Fruit fly (Drosophila melanogaster) whole organism, embryonic: ENCODE results near the gene Cpr64Ab.
A peak's percentile ranks its signal among the peaks of the same experiment; 100 is the strongest.

Experiments used
- ATbp ChIP-seq: fragments of 200-800 bp; sonication (Bioruptor generic); optimal IDR thresholded peaks from 2 replicates; lab custom pipeline; 2017; ENCODE audit warnings: missing biosample characterization, mild to moderate bottlenecking, missing genetic modification characterization, missing genetic modification reagents
- Antp ChIP-seq: fragments of 200-800 bp; sonication (Bioruptor generic); optimal IDR thresholded peaks from 3 replicates; lab custom pipeline; 2016; ENCODE audit warnings: missing biosample characterization, missing genetic modification characterization
- CG11723 ChIP-seq: fragments of 200-800 bp; sonication (Bioruptor generic); optimal IDR thresholded peaks from 2 replicates; lab custom pipeline; 2017; ENCODE audit warnings: missing biosample characterization, mild to moderate bottlenecking, missing genetic modification characterization
- CG12391 ChIP-seq: fragments of 200-800 bp; sonication (Bioruptor generic); optimal IDR thresholded peaks from 3 replicates; lab custom pipeline; 2018; ENCODE audit warnings: missing biosample characterization, mild to moderate bottlenecking, missing genetic modification characterization, moderate library complexity
- CG13894 ChIP-seq: fragments of 200-800 bp; sonication (Bioruptor generic); optimal IDR thresholded peaks from 3 replicates; lab custom pipeline; 2018; ENCODE audit warnings: missing biosample characterization, mild to moderate bottlenecking, missing genetic modification characterization, moderate library complexity
- CG14710 ChIP-seq: fragments of 200-800 bp; sonication (Bioruptor generic); optimal IDR thresholded peaks from 3 replicates; lab custom pipeline; 2019; ENCODE audit warnings: missing biosample characterization, mild to moderate bottlenecking, missing genetic modification characterization, moderate library complexity
- CG15269 ChIP-seq: fragments of 200-800 bp; sonication (Bioruptor generic); optimal IDR thresholded peaks from 2 replicates; lab custom pipeline; 2018; ENCODE audit warnings: missing biosample characterization, mild to moderate bottlenecking, missing genetic modification characterization, moderate library complexity
- CG31441 ChIP-seq: fragments of 200-800 bp; sonication (Bioruptor generic); IDR thresholded peaks from 2 replicates; pipeline ENCODE4 v1.3.6; 2022; ENCODE audit warnings: missing biosample characterization, missing genetic modification characterization
- CG3726 ChIP-seq: fragments of 200-800 bp; sonication (Bioruptor generic); IDR thresholded peaks from 3 replicates; pipeline ENCODE4, ENCODE4 v1.3.6; 2022; ENCODE audit warnings: missing biosample characterization, missing genetic modification characterization
- CG6689 ChIP-seq: fragments of 200-800 bp; sonication (Bioruptor generic); IDR thresholded peaks from 2 replicates; pipeline ENCODE4 v1.3.6; 2022; ENCODE audit warnings: missing biosample characterization, missing genetic modification characterization
- CG7556 ChIP-seq: fragments of 200-800 bp; sonication (Bioruptor generic); optimal IDR thresholded peaks from 2 replicates; lab custom pipeline; 2017; ENCODE audit warnings: missing biosample characterization, mild to moderate bottlenecking, missing genetic modification characterization
- CG7786 ChIP-seq: fragments of 200-800 bp; sonication (Bioruptor generic); optimal IDR thresholded peaks from 2 replicates; lab custom pipeline; 2016; ENCODE audit warnings: missing biosample characterization, missing genetic modification characterization
- CG8388 ChIP-seq: fragments of 200-800 bp; sonication (Bioruptor generic); optimal IDR thresholded peaks from 2 replicates; lab custom pipeline; 2019; ENCODE audit warnings: missing biosample characterization, mild to moderate bottlenecking, missing genetic modification characterization, moderate library complexity
- CG9876 ChIP-seq: fragments of 200-800 bp; sonication (Bioruptor generic); optimal IDR thresholded peaks from 2 replicates; lab custom pipeline; 2016; ENCODE audit warnings: missing biosample characterization, missing genetic modification characterization
- D19B ChIP-seq: fragments of 200-800 bp; sonication (Bioruptor generic); optimal IDR thresholded peaks from 2 replicates; lab custom pipeline; 2017; ENCODE audit warnings: missing biosample characterization, mild to moderate bottlenecking, missing genetic modification characterization
- Hand ChIP-seq: fragments of 200-800 bp; sonication (Bioruptor generic); optimal IDR thresholded peaks from 2 replicates; lab custom pipeline; 2017; ENCODE audit warnings: mild to moderate bottlenecking, missing biosample characterization, missing genetic modification reagents, missing genetic modification characterization
- Hr78 ChIP-seq, 2 experiments: fragments of 200-800 bp in 1 of 2; fragments of >200 bp in 1 of 2; sonication (Bioruptor generic) in 1 of 2; optimal IDR thresholded peaks; 2 replicates each; lab custom pipeline; 2017 to 2019; ENCODE audit warnings: missing biosample characterization in 2 of 2, missing genetic modification characterization in 2 of 2, mild to moderate bottlenecking in 1 of 2, moderate library complexity in 1 of 2
- Lhr ChIP-seq: fragments of 200-800 bp; sonication (Bioruptor generic); optimal IDR thresholded peaks from 3 replicates; lab custom pipeline; 2017; ENCODE audit warnings: mild to moderate bottlenecking, missing biosample characterization, missing genetic modification reagents, missing genetic modification characterization
- Neu2 ChIP-seq: fragments of 200-800 bp; sonication (Bioruptor generic); optimal IDR thresholded peaks from 3 replicates; lab custom pipeline; 2016; ENCODE audit warnings: missing biosample characterization, missing genetic modification characterization, borderline replicate concordance
- Nf-YC ChIP-seq: fragments of 200-800 bp; optimal IDR thresholded peaks from 3 replicates; lab custom pipeline; 2019; ENCODE audit warnings: missing biosample characterization, mild to moderate bottlenecking, missing genetic modification characterization, moderate library complexity
- NfI ChIP-seq: fragments of 200-800 bp; sonication (Bioruptor generic); optimal IDR thresholded peaks from 3 replicates; lab custom pipeline; 2018; ENCODE audit warnings: missing biosample characterization, mild to moderate bottlenecking, missing genetic modification characterization, moderate library complexity
- Oaz ChIP-seq: fragments of 200-800 bp; sonication (Bioruptor generic); IDR thresholded peaks from 2 replicates; pipeline ENCODE4 v1.3.6; 2022; ENCODE audit warnings: missing biosample characterization, missing genetic modification characterization
- Sox100B ChIP-seq: fragments of 200-800 bp; sonication (Bioruptor generic); optimal IDR thresholded peaks from 3 replicates; lab custom pipeline; 2018; ENCODE audit warnings: missing biosample characterization, mild to moderate bottlenecking, missing genetic modification characterization
- amos ChIP-seq: fragments of 200-800 bp; sonication (Bioruptor generic); IDR thresholded peaks from 2 replicates; pipeline ENCODE4 v1.3.6; 2022; ENCODE audit warnings: missing biosample characterization, missing genetic modification characterization; ENCODE audit not compliant: partially characterized antibody
- az2 ChIP-seq: fragments of 200-800 bp; sonication (Bioruptor generic); optimal IDR thresholded peaks from 3 replicates; lab custom pipeline; 2016; ENCODE audit warnings: missing biosample characterization, missing genetic modification characterization
- dm ChIP-seq: fragments of 200-800 bp; sonication (Bioruptor generic); optimal IDR thresholded peaks from 3 replicates; lab custom pipeline; 2016; ENCODE audit warnings: missing biosample characterization, missing genetic modification characterization
- ems ChIP-seq: fragments of 200-800 bp; sonication (Bioruptor generic); optimal IDR thresholded peaks from 3 replicates; lab custom pipeline; 2016; ENCODE audit warnings: missing biosample characterization, missing genetic modification characterization
- fd102C ChIP-seq: fragments of 200-800 bp; sonication (Bioruptor generic); optimal IDR thresholded peaks from 2 replicates; lab custom pipeline; 2018; ENCODE audit warnings: missing biosample characterization, mild to moderate bottlenecking, missing genetic modification characterization, moderate library complexity
- fu2 ChIP-seq: fragments of 200-800 bp; sonication (Bioruptor generic); optimal IDR thresholded peaks from 2 replicates; lab custom pipeline; 2016; ENCODE audit warnings: missing biosample characterization, missing genetic modification characterization
- gce ChIP-seq: fragments of 200-800 bp; sonication (Bioruptor generic); IDR thresholded peaks from 3 replicates; pipeline ENCODE4 v1.3.6; 2022; ENCODE audit warnings: missing biosample characterization, missing genetic modification characterization
- ham ChIP-seq: fragments of 200-800 bp; sonication (Bioruptor generic); IDR thresholded peaks from 2 replicates; pipeline ENCODE4 v1.3.6; 2022; ENCODE audit warnings: missing biosample characterization, missing genetic modification characterization
- hbn ChIP-seq: fragments of 200-800 bp; sonication (Bioruptor generic); IDR thresholded peaks from 2 replicates; pipeline ENCODE4 v1.3.6; 2022; ENCODE audit warnings: missing biosample characterization, missing genetic modification characterization; ENCODE audit not compliant: partially characterized antibody
- her ChIP-seq: fragments of 200-800 bp; sonication (Bioruptor generic); optimal IDR thresholded peaks from 2 replicates; lab custom pipeline; 2016; ENCODE audit warnings: missing biosample characterization, missing genetic modification characterization
- hkb ChIP-seq, 2 experiments: fragments of 200-800 bp in 1 of 2; fragments of >200 bp in 1 of 2; sonication (Bioruptor generic) in 1 of 2; IDR thresholded peaks in 1 of 2; optimal IDR thresholded peaks in 1 of 2; 2 replicates each; pipeline versions ENCODE4 v1.3.6 to Lab custom; 2017 to 2022; ENCODE audit warnings: missing biosample characterization in 1 of 2, missing genetic modification characterization in 1 of 2
- inv ChIP-seq: fragments of 200-800 bp; sonication (Bioruptor generic); IDR thresholded peaks from 2 replicates; pipeline ENCODE4 v1.3.6; 2022; ENCODE audit warnings: missing biosample characterization, missing genetic modification characterization; ENCODE audit not compliant: partially characterized antibody
- mirr ChIP-seq: fragments of 200-800 bp; sonication (Bioruptor generic); optimal IDR thresholded peaks from 3 replicates; lab custom pipeline; 2018; ENCODE audit warnings: missing biosample characterization, mild to moderate bottlenecking, missing genetic modification characterization
- nerfin-1 ChIP-seq: fragments of 200-800 bp; sonication (Bioruptor generic); optimal IDR thresholded peaks from 3 replicates; lab custom pipeline; 2019; ENCODE audit warnings: missing biosample characterization, mild to moderate bottlenecking, missing genetic modification characterization, moderate library complexity
- pita ChIP-seq: fragments of 200-800 bp; sonication (Bioruptor generic); optimal IDR thresholded peaks from 2 replicates; lab custom pipeline; 2017; ENCODE audit warnings: missing biosample characterization, mild to moderate bottlenecking, missing genetic modification characterization
- psq ChIP-seq: fragments of 200-800 bp; sonication (Bioruptor generic); optimal IDR thresholded peaks from 2 replicates; lab custom pipeline; 2017; ENCODE audit warnings: missing biosample characterization, missing genetic modification characterization
- sc ChIP-seq, 3 experiments: fragments of >200 bp in 2 of 3; fragments of 200-800 bp in 1 of 3; sonication (Bioruptor generic) in 1 of 3; optimal IDR thresholded peaks; 2 replicates in 2 of 3; 3 replicates in 1 of 3; lab custom pipeline; 2017; ENCODE audit warnings: mild to moderate bottlenecking in 1 of 3, missing biosample characterization in 1 of 3, missing genetic modification characterization in 1 of 3, missing genetic modification reagents in 1 of 3
- schlank ChIP-seq: fragments of 200-800 bp; sonication (Bioruptor generic); optimal IDR thresholded peaks from 2 replicates; lab custom pipeline; 2018; ENCODE audit warnings: missing biosample characterization, mild to moderate bottlenecking, missing genetic modification characterization
- sd ChIP-seq: fragments of 200-800 bp; sonication (Bioruptor generic); optimal IDR thresholded peaks from 3 replicates; lab custom pipeline; 2018; ENCODE audit warnings: missing biosample characterization, mild to moderate bottlenecking, missing genetic modification characterization, moderate library complexity
- tap ChIP-seq: fragments of 200-800 bp; optimal IDR thresholded peaks from 3 replicates; lab custom pipeline; 2019; ENCODE audit warnings: missing biosample characterization, mild to moderate bottlenecking, missing genetic modification characterization, moderate library complexity
- tll ChIP-seq, 2 experiments: fragments of 200-800 bp in 1 of 2; fragments of >200 bp in 1 of 2; sonication (Bioruptor generic) in 1 of 2; optimal IDR thresholded peaks; 2 replicates each; lab custom pipeline; 2017 to 2019; ENCODE audit warnings: missing biosample characterization in 2 of 2, missing genetic modification characterization in 2 of 2, mild to moderate bottlenecking in 1 of 2, moderate library complexity in 1 of 2
- ttk ChIP-seq: fragments of 200-800 bp; sonication (Bioruptor generic); IDR thresholded peaks from 2 replicates; pipeline ENCODE4 v2.1.2; 2022; ENCODE audit warnings: missing biosample characterization, missing genetic modification characterization

Gene Cpr64Ab

dm6 chr3L:4239442-4240322 lies 28.3 kb upstream of the Cpr64Ab start, which contains the start of gene Sqor (continued):
- TF ChIP-seq CG3726 (GFP tag; lab: Robert Waterston, UW) (peak; percentile 76; the same call in 2 of the 3 replicates), az2 (peak; percentile 72), tll (GFP tag; optimal IDR thresholded peaks at IDR 0.05; lab: Kevin White, UChicago) (no peak), CG11723 (GFP tag; lab: Kevin White, UChicago) (peak; percentile 82), schlank (peak; percentile 76), sd (tag; lab: Kevin White, UChicago) (peak; percentile 80), psq (GFP tag; lab: Kevin White, UChicago) (peak; percentile 38), CG8388 (peak; percentile 68), CG15269 (tag; lab: Kevin White, UChicago) (peak; percentile 92), gce (GFP tag; lab: Robert Waterston, UW) (peak; percentile 55; the same call in 1 of the 3 replicates), CG14710 (tag; lab: Kevin White, UChicago) (peak; percentile 21), sc (optimal IDR thresholded peaks at IDR 0.05; lab: Kevin White, UChicago) (no peak), sc (GFP tag; optimal IDR thresholded peaks at IDR 0.05; lab: Kevin White, UChicago) (no peak), her (peak; percentile 86), CG13894 (tag; lab: Kevin White, UChicago) (peak; percentile 85), hbn (GFP tag; lab: Robert Waterston, UW) (no peak), CG7786 (peak; percentile 89), Sox100B (GFP tag; lab: Kevin White, UChicago) (no peak), ham (GFP tag; lab: Robert Waterston, UW) (peak; percentile 70; the same call in 1 of the 2 replicates), Lhr (GFP tag; lab: Kevin White, UChicago) (peak; percentile 28), dm (GFP tag; lab: Kevin White, UChicago) (peak; percentile 74), NfI (GFP tag; lab: Kevin White, UChicago) (peak; percentile 92), pita (no peak), fu2 (GFP tag; lab: Kevin White, UChicago) (peak; percentile 90), CG7556 (GFP tag; lab: Kevin White, UChicago) (peak; percentile 95), CG6689 (peak; percentile 75), CG12391 (peak; percentile 84), Oaz (GFP tag; lab: Robert Waterston, UW) (peak; percentile 72), Hr78 (GFP tag; optimal IDR thresholded peaks at IDR 0.05; lab: Kevin White, UChicago) (peak in 1 of 2 experiments; percentile 50), amos (GFP tag; lab: Robert Waterston, UW) (peak; percentile 36; the same call in 1 of the 2 replicates), tap (tag; lab: Kevin White, UChicago) (peak; percentile 82), Antp (GFP tag; lab: Kevin White, UChicago) (peak; percentile 91), fd102C (GFP tag; lab: Kevin White, UChicago) (no peak), CG31441 (peak; percentile 76), D19B (GFP tag; lab: Kevin White, UChicago) (peak; percentile 82), CG9876 (GFP tag; lab: Kevin White, UChicago) (peak; percentile 88), mirr (no peak), inv (GFP tag; lab: Robert Waterston, UW) (no peak), hkb (optimal IDR thresholded peaks at IDR 0.05; lab: Kevin White, UChicago) (no peak), hkb (GFP tag; IDR thresholded peaks at IDR 0.05; lab: Robert Waterston, UW) (peak; percentile 85), Hand (GFP tag; lab: Kevin White, UChicago) (peak; percentile 75), ATbp (GFP tag; lab: Kevin White, UChicago) (peak; percentile 73), ems (GFP tag; lab: Kevin White, UChicago) (peak; percentile 91), ttk (peak; percentile 65), Neu2 (GFP tag; lab: Kevin White, UChicago) (peak; percentile 43), nerfin-1 (tag; lab: Kevin White, UChicago) (peak; percentile 44), Nf-YC (tag; lab: Kevin White, UChicago) (peak; percentile 75)
